Worm (Caenorhabditis elegans): ENCODE measurements around the gene mtss-1.

Gene mtss-1

ce11 chrIII:8805815-8806214, 37.7 kb downstream of the mtss-1 start:
- no peak for TF ChIP-seq madf-8 (GFP tag; conservative IDR thresholded peaks at IDR 0.05)
- TF ChIP-seq hmg-1.2 (GFP tag; IDR thresholded peaks at IDR 0.05) = no peak
- 0 out of 2 replicates have a peak, but pooled peaks have one; percentile 51 for TF ChIP-seq Y95B8A.8 (GFP tag; IDR thresholded peaks at IDR 0.05)
- TF ChIP-seq Y56A3A.18 (GFP tag; IDR thresholded peaks at IDR 0.05) = 0 out of 2 replicates have a peak, but pooled peaks have one; percentile 35
- 0 out of 2 replicates have a peak, but pooled peaks have one; percentile 11 for TF ChIP-seq dox-1 (GFP tag; IDR thresholded peaks at IDR 0.05)
- TF ChIP-seq hlh-12 (tag; optimal IDR thresholded peaks at IDR 0.05) = no peak

- TF ChIP-seq hlh-26 (GFP tag; conservative IDR thresholded peaks at IDR 0.05) = no peak
- no peak for TF ChIP-seq ZK185.1 (tag; optimal IDR thresholded peaks at IDR 0.05; ENCODE audit: poor library complexity, severe bottlenecking)
- TF ChIP-seq rec-8 (tag; optimal IDR thresholded peaks at IDR 0.05) = no peak
- no peak for TF ChIP-seq lin-54 (GFP tag; optimal IDR thresholded peaks at IDR 0.05)
- TF ChIP-seq ztf-26 (tag; optimal IDR thresholded peaks at IDR 0.05) = no peak
- no peak for TF ChIP-seq ztf-6 (GFP tag; IDR thresholded peaks at IDR 0.05)
- no peak for TF ChIP-seq ztf-28 (GFP tag; IDR thresholded peaks at IDR 0.05)
- no peak for TF ChIP-seq ekl-4 (GFP tag; IDR thresholded peaks at IDR 0.05)
- no peak for TF ChIP-seq Y95B8A.8 (GFP tag; IDR thresholded peaks at IDR 0.05)
These were observed 39.1 kb downstream of the mtss-1 start, which contains the start of gene F54F2.7 for ce11 chrIII:8807246-8807645. TSS of gene F54F2.7 (minus strand) at chrIII:8807346.

- TF ChIP-seq D2030.7 (GFP tag; IDR thresholded peaks at IDR 0.05) (no peak), lin-54 (GFP tag; optimal IDR thresholded peaks at IDR 0.05) (peak; percentile 80), ets-4 (GFP tag; optimal IDR thresholded peaks at IDR 0.05) (no peak), mcd-1 (GFP tag; IDR thresholded peaks at IDR 0.05) (peak; percentile 83), efl-1 (GFP tag; optimal IDR thresholded peaks at IDR 0.05) (peak; percentile 72), zim-3 (tag; optimal IDR thresholded peaks at IDR 0.05) (no peak), rcor-1 (GFP tag; IDR thresholded peaks at IDR 0.05) (no peak), nhr-80 (tag; optimal IDR thresholded peaks at IDR 0.05) (peak; percentile 5), F23B12.7 (tag; optimal IDR thresholded peaks at IDR 0.05; ENCODE audit: insufficient read depth) (peak; percentile 22), dpl-1 (GFP tag; optimal IDR thresholded peaks at IDR 0.05) (peak; percentile 67), lin-35 (GFP tag; optimal IDR thresholded peaks at IDR 0.05) (peak in 1 of 3 experiments; percentile 81)
These were observed 41.3 kb downstream of the mtss-1 start, which contains the start of gene prx-19 for ce11 chrIII:8809245-8809971. TSS of gene prx-19 (minus strand) at chrIII:8809295.

- TF ChIP-seq bed-2 (GFP tag; IDR thresholded peaks at IDR 0.05) (no peak), nhr-90 (tag; optimal IDR thresholded peaks at IDR 0.05) (no peak), hmg-1.2 (GFP tag; IDR thresholded peaks at IDR 0.05) (no peak), repo-1 (tag; optimal IDR thresholded peaks at IDR 0.05) (no peak), madf-3 (GFP tag; IDR thresholded peaks at IDR 0.05) (no peak), madf-8 (GFP tag; conservative IDR thresholded peaks at IDR 0.05) (no peak), rpc-1 (optimal IDR thresholded peaks at IDR 0.05) (no peak), rpc-1 (tag; optimal IDR thresholded peaks at IDR 0.05) (no peak), tlf-1 (GFP tag; optimal IDR thresholded peaks at IDR 0.05) (no peak), nhr-80 (tag; optimal IDR thresholded peaks at IDR 0.05) (no peak), ets-4 (GFP tag; optimal IDR thresholded peaks at IDR 0.05) (no peak), xnd-1 (tag; optimal IDR thresholded peaks at IDR 0.05) (no peak)
These were observed 43.0 kb downstream of the mtss-1 start for ce11 chrIII:8811111-8811510.
